Fruit fly (Drosophila melanogaster) S2 (cell line): ENCODE measurements around the gene Ir7d.

ENCODE experiments used
- CG8478 ChIP-seq: fragments of >200 bp; optimal IDR thresholded peaks from 2 replicates; lab custom pipeline; 2018
- CTCF ChIP-seq, 2 experiments: fragments of >200 bp; optimal IDR thresholded peaks; 2 replicates each; lab custom pipeline; 2018

DNA sequence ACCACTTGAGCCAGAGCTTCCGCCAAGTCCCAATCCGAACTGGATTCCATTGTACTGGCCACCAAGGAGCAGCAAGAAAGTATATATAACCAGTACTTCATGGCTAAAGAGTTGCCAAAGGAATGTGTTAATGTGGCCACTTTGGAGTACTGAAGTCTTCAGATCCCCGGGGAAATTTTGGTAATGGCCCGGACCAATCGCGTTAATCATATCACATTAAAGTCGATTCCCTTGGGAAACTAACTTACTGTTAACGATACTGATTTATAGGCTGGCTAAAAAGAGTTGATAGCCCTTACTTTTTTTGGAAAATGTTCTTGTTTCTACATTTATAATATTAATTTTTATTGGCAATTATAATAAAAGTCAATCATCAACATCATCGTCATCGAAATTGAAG is 11.8 kb downstream of the Ir7d start, which contains the start of gene Ir7b:
- TF ChIP-seq CG8478 (lab: Kevin White, UChicago) = no peak
- no peak for TF ChIP-seq CTCF (optimal IDR thresholded peaks at IDR 0.05; lab: Kevin White, UChicago)
